Worm (Caenorhabditis elegans): ENCODE measurements around the gene irg-5.

irg-5 gene

ce11 chrV:13707295-13707694 is 31.0 kb downstream of the irg-5 start, which contains the start of gene hlh-34:
hlh-34 (minus strand) TSS chrV:13707395.
- TF ChIP-seq mep-1 (tag; optimal IDR thresholded peaks at IDR 0.05) (no peak), xbp-1 (tag; optimal IDR thresholded peaks at IDR 0.05) (no peak), aly-2 (tag; optimal IDR thresholded peaks at IDR 0.05) (no peak), nhr-85 (tag) (no peak), zag-1 (tag; optimal IDR thresholded peaks at IDR 0.05) (no peak), nhr-77 (tag; optimal IDR thresholded peaks at IDR 0.05) (no peak)

ce11 chrV:13703960-13704359 is 34.3 kb downstream of the irg-5 start, which contains the start of gene T01D3.3:
T01D3.3 (plus strand) TSS chrV:13704271.
- TF ChIP-seq mdl-1 (tag; optimal IDR thresholded peaks at IDR 0.05), result peak in 1 of 2 experiments; percentile 51
- no peak for TF ChIP-seq nhr-77 (tag; optimal IDR thresholded peaks at IDR 0.05)
- TF ChIP-seq lin-14 (GFP tag; optimal IDR thresholded peaks at IDR 0.05), result peak; percentile 50
- TF ChIP-seq nhr-19 (GFP tag; conservative IDR thresholded peaks at IDR 0.05), result no peak
- TF ChIP-seq xbp-1 (tag; optimal IDR thresholded peaks at IDR 0.05), result no peak
- peak; percentile 36 for TF ChIP-seq C16A3.4 (tag; optimal IDR thresholded peaks at IDR 0.05)
- peak; percentile 59 for TF ChIP-seq nhr-85 (tag)
- peak; percentile 92 for TF ChIP-seq blmp-1 (tag; optimal IDR thresholded peaks at IDR 0.05)
- TF ChIP-seq pqm-1 (tag; optimal IDR thresholded peaks at IDR 0.05), result no peak
- peak in 2 of 3 experiments; percentile 14 to 32 for TF ChIP-seq dpl-1 (GFP tag; optimal IDR thresholded peaks at IDR 0.05)
- no peak for TF ChIP-seq alr-1 (tag; optimal IDR thresholded peaks at IDR 0.05; ENCODE audit: borderline replicate concordance)
- no peak for TF ChIP-seq ceh-90 (tag; optimal IDR thresholded peaks at IDR 0.05)
- peak in 3 of 6 experiments; percentile 3 to 61 (median 22) for TF ChIP-seq elt-3 (tag; optimal IDR thresholded peaks at IDR 0.05)
- peak; percentile 56 for TF ChIP-seq mep-1 (tag; optimal IDR thresholded peaks at IDR 0.05)
- TF ChIP-seq unc-130 (tag; optimal IDR thresholded peaks at IDR 0.05), result peak; percentile 23

ce11 chrV:13694103-13694502 is 44.2 kb downstream of the irg-5 start:
- no peak for TF ChIP-seq sup-37 (GFP tag; optimal IDR thresholded peaks at IDR 0.05)
- TF ChIP-seq efl-1 (optimal IDR thresholded peaks at IDR 0.05), result no peak
- peak in 1 of 2 experiments; percentile 91 for TF ChIP-seq efl-1 (GFP tag; optimal IDR thresholded peaks at IDR 0.05 in 1 of 2)
- no peak for TF ChIP-seq lin-35 (GFP tag; optimal IDR thresholded peaks at IDR 0.05)
- TF ChIP-seq snu-23 (GFP tag; optimal IDR thresholded peaks at IDR 0.05), result no peak

- TF ChIP-seq lin-14 (GFP tag; optimal IDR thresholded peaks at IDR 0.05), result peak; percentile 8
- TF ChIP-seq efl-3 (GFP tag; optimal IDR thresholded peaks at IDR 0.05), result no peak
These were observed 48.0 kb downstream of the irg-5 start for ce11 chrV:13690276-13690675.

ce11 chrV:13689592-13689991 is 48.7 kb downstream of the irg-5 start, which contains the start of gene T01D3.1:
T01D3.1 (plus strand) TSS chrV:13689892.
- TF ChIP-seq pax-3 (tag; optimal IDR thresholded peaks at IDR 0.05) (no peak), aha-1 (tag; optimal IDR thresholded peaks at IDR 0.05) (no peak), ets-5 (GFP tag; IDR thresholded peaks at IDR 0.05) (no peak), nhr-28 (tag; optimal IDR thresholded peaks at IDR 0.05) (no peak), sox-4 (tag; optimal IDR thresholded peaks at IDR 0.05) (no peak), hlh-17 (GFP tag; optimal IDR thresholded peaks at IDR 0.05; ENCODE audit: borderline replicate concordance) (no peak), ztf-4 (tag; optimal IDR thresholded peaks at IDR 0.05) (no peak), tbx-2 (tag; optimal IDR thresholded peaks at IDR 0.05) (no peak), fkh-8 (tag; optimal IDR thresholded peaks at IDR 0.05) (no peak), lin-39 (tag; optimal IDR thresholded peaks at IDR 0.05) (no peak), unc-130 (tag; optimal IDR thresholded peaks at IDR 0.05) (no peak), zip-4 (GFP tag; optimal IDR thresholded peaks at IDR 0.05) (no peak), sup-37 (GFP tag; optimal IDR thresholded peaks at IDR 0.05) (no peak), egl-13 (tag; optimal IDR thresholded peaks at IDR 0.05) (no peak), C04F5.9 (tag; optimal IDR thresholded peaks at IDR 0.05) (no peak), skn-1 (tag; optimal IDR thresholded peaks at IDR 0.05) (no peak), aly-2 (tag; optimal IDR thresholded peaks at IDR 0.05) (no peak), isw-1 (GFP tag; IDR thresholded peaks at IDR 0.05) (no peak), ces-1 (GFP tag; optimal IDR thresholded peaks at IDR 0.05) (no peak), nhr-11 (tag; optimal IDR thresholded peaks at IDR 0.05) (no peak)
